Worm (Caenorhabditis elegans) whole organism, L4 larva: ENCODE data around the gene srg-20.
"Not testable (repeated sequence)": the region's sequence is repeated elsewhere in the genome, so short reads cannot be mapped to it uniquely, and the experiment has no call there.

ENCODE experiments used
- ZK546.5 ChIP-seq, 2 experiments: sonication (generic microtip); optimal IDR thresholded peaks; 2 replicates each; lab custom pipeline; 2017; ENCODE audit warnings: missing biosample characterization in 2 of 2, missing genetic modification characterization in 2 of 2
- aly-2 ChIP-seq: sonication (generic microtip); optimal IDR thresholded peaks from 2 replicates; lab custom pipeline; 2018; ENCODE audit warnings: missing biosample characterization, missing genetic modification characterization
- ceh-82 ChIP-seq: sonication (generic microtip); optimal IDR thresholded peaks from 2 replicates; lab custom pipeline; 2017; ENCODE audit warnings: missing biosample characterization, missing genetic modification characterization
- ces-1 ChIP-seq: fragments of 150-350 bp; sonication (generic microtip); optimal IDR thresholded peaks from 4 replicates; lab custom pipeline; 2014; ENCODE audit warnings: missing biosample characterization, missing genetic modification reagents, missing genetic modification characterization
- dmd-9 ChIP-seq: fragments of 200-800 bp; sonication (Bioruptor generic); IDR thresholded peaks from 2 replicates; pipeline ENCODE4 v1.3.6; 2022; ENCODE audit warnings: missing genetic modification reagents, missing genetic modification characterization, missing compliant biosample characterization
- jun-1 ChIP-seq: fragments of 150-350 bp; optimal IDR thresholded peaks from 2 replicates; lab custom pipeline; 2014; ENCODE audit warnings: missing biosample characterization, missing genetic modification reagents, missing genetic modification characterization
- lin-39 ChIP-seq: fragments of 150-350 bp; optimal IDR thresholded peaks from 2 replicates; lab custom pipeline; 2014; ENCODE audit warnings: missing biosample characterization, missing genetic modification reagents, missing genetic modification characterization
- lsy-2 ChIP-seq, 2 experiments: fragments of 150-350 bp in 1 of 2; sonication (generic microtip) in 1 of 2; optimal IDR thresholded peaks; 2 replicates each; lab custom pipeline; 2014 to 2017; ENCODE audit warnings: missing biosample characterization in 2 of 2, missing genetic modification characterization in 2 of 2
- mdl-1 ChIP-seq, 2 experiments: fragments of 150-350 bp in 1 of 2; sonication (generic microtip) in 1 of 2; optimal IDR thresholded peaks; 2 replicates each; lab custom pipeline; 2014 to 2017; ENCODE audit warnings: missing biosample characterization in 2 of 2, missing genetic modification characterization in 2 of 2
- nhr-111 ChIP-seq: fragments of 200-800 bp; sonication (Bioruptor generic); optimal IDR thresholded peaks from 2 replicates; lab custom pipeline; 2018; ENCODE audit warnings: mild to moderate bottlenecking, missing genetic modification characterization, missing compliant biosample characterization
- nhr-25 ChIP-seq: sonication (generic microtip); optimal IDR thresholded peaks from 2 replicates; lab custom pipeline; 2017; ENCODE audit warnings: missing genetic modification characterization, mild to moderate bottlenecking, missing compliant biosample characterization, antibody characterized with exemption, moderate library complexity, borderline replicate concordance; ENCODE audit not compliant: insufficient read depth
- pqm-1 ChIP-seq: sonication (generic microtip); optimal IDR thresholded peaks from 2 replicates; lab custom pipeline; 2017; ENCODE audit warnings: missing biosample characterization, missing genetic modification characterization
- snpc-4 ChIP-seq: fragments of 150-350 bp; optimal IDR thresholded peaks from 2 replicates; lab custom pipeline; 2014; ENCODE audit warnings: missing biosample characterization, missing genetic modification characterization
- unc-130 ChIP-seq: sonication (generic microtip); optimal IDR thresholded peaks from 2 replicates; lab custom pipeline; 2016; ENCODE audit warnings: missing genetic modification reagents, missing genetic modification characterization, missing compliant biosample characterization

DNA sequence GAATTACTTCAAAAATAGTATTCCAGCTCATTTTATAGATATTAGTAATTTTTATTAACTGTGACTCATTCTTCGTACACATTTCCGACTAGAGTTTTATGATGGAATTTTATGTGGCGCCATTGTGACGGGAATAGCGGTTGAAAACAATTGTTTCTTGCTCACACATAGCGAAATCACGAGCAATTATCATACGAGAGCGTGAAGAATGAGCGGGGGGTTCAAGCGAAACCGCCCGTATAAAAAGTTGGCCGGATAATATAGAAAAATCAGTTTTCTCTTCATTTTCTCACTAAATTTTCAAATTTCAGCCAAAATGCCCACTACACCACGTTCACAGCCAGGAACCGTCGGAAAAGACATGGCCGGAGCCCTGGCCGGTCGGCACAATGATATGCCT, 3.0 kb upstream of the srg-20 start, which contains the start of gene C08E3.1:
- TF ChIP-seq nhr-111 (GFP tag; lab: Kevin White, UChicago); snpc-4 (tag; lab: Kevin White, UChicago); ceh-82 (tag; lab: Kevin White, UChicago); dmd-9 (GFP tag; lab: Robert Waterston, UW); aly-2 (tag; lab: Kevin White, UChicago); unc-130 (GFP tag; lab: Kevin White, UChicago); mdl-1 (tag; optimal IDR thresholded peaks at IDR 0.05; lab: Kevin White, UChicago); ZK546.5 (tag; optimal IDR thresholded peaks at IDR 0.05; lab: Kevin White, UChicago); lin-39 (tag; lab: Kevin White, UChicago); ces-1 (GFP tag; lab: Kevin White, UChicago); jun-1 (tag; lab: Kevin White, UChicago); nhr-25 (tag; lab: Kevin White, UChicago); lsy-2 (tag; optimal IDR thresholded peaks at IDR 0.05; lab: Kevin White, UChicago); pqm-1 (tag; lab: Kevin White, UChicago): not testable (repeated sequence)
